Worm (Caenorhabditis elegans) whole organism, early embryonic: Measurements from ENCODE around the gene cks-1.

ENCODE experiments used
- B0310.2 ChIP-seq: sonication (generic microtip); optimal IDR thresholded peaks from 2 replicates; lab custom pipeline; 2016; ENCODE audit warnings: mild to moderate bottlenecking, missing genetic modification characterization, missing compliant biosample characterization
- F13C5.2 ChIP-seq: sonication (generic microtip); optimal IDR thresholded peaks from 2 replicates; lab custom pipeline; 2017; ENCODE audit warnings: mild to moderate bottlenecking, missing genetic modification characterization, inconsistent platforms, missing compliant biosample characterization
- aly-1 ChIP-seq: sonication (generic microtip); optimal IDR thresholded peaks from 2 replicates; lab custom pipeline; 2016; ENCODE audit warnings: missing genetic modification characterization, missing compliant biosample characterization
- ama-1 ChIP-seq: fragments of 150-350 bp; optimal IDR thresholded peaks from 2 replicates; lab custom pipeline; 2014
- ceh-13 ChIP-seq: fragments of 200-800 bp; sonication (Bioruptor generic); optimal IDR thresholded peaks from 2 replicates; lab custom pipeline; 2018; ENCODE audit warnings: mild to moderate bottlenecking, missing genetic modification characterization, missing compliant biosample characterization
- ceh-36 ChIP-seq: sonication (generic microtip); optimal IDR thresholded peaks from 2 replicates; lab custom pipeline; 2016; ENCODE audit warnings: missing genetic modification characterization, inconsistent platforms, missing compliant biosample characterization
- ets-7 ChIP-seq: sonication (generic microtip); optimal IDR thresholded peaks from 2 replicates; lab custom pipeline; 2016; ENCODE audit warnings: missing genotype, missing genetic modification characterization, missing compliant biosample characterization
- hmbx-1 ChIP-seq: sonication (generic microtip); optimal IDR thresholded peaks from 2 replicates; lab custom pipeline; 2016; ENCODE audit warnings: mild to moderate bottlenecking, missing genetic modification characterization, missing compliant biosample characterization
- hmg-4 ChIP-seq: fragments of 200-800 bp; sonication (Bioruptor generic); optimal IDR thresholded peaks from 2 replicates; lab custom pipeline; 2018; ENCODE audit warnings: mild to moderate bottlenecking, missing genetic modification characterization, missing compliant biosample characterization
- pes-1 ChIP-seq: fragments of 200-800 bp; sonication (Bioruptor generic); IDR thresholded peaks from 2 replicates; pipeline ENCODE4 v1.3.6; 2022; ENCODE audit warnings: missing genetic modification reagents, missing genetic modification characterization, missing compliant biosample characterization
- sea-1 ChIP-seq: fragments of 200-800 bp; sonication (Bioruptor generic); conservative IDR thresholded peaks from 2 replicates; pipeline ENCODE4 v1.3.6; 2022; ENCODE audit warnings: missing genetic modification characterization, missing compliant biosample characterization
- tbx-11 ChIP-seq: fragments of 200-800 bp; sonication (Bioruptor generic); IDR thresholded peaks from 2 replicates; pipeline ENCODE4 v1.3.6; 2022; ENCODE audit warnings: missing genetic modification characterization, missing compliant biosample characterization
- tbx-37 ChIP-seq: fragments of 200-800 bp; sonication (Bioruptor generic); conservative IDR thresholded peaks from 2 replicates; pipeline ENCODE4 v1.3.6; 2022; ENCODE audit warnings: missing genetic modification reagents, missing genetic modification characterization, missing compliant biosample characterization
- tra-4 ChIP-seq: sonication (generic microtip); optimal IDR thresholded peaks from 2 replicates; lab custom pipeline; 2017; ENCODE audit warnings: missing genetic modification characterization, missing compliant biosample characterization

- TF ChIP-seq pes-1 (GFP tag; lab: Robert Waterston, UW) (no peak), tbx-37 (GFP tag; lab: Robert Waterston, UW) (no peak), B0310.2 (tag; lab: Kevin White, UChicago) (no peak), F13C5.2 (no peak), hmg-4 (GFP tag; lab: Kevin White, UChicago) (no peak), aly-1 (tag; lab: Kevin White, UChicago) (no peak), ceh-36 (tag; lab: Kevin White, UChicago) (no peak), ama-1 (lab: Kevin White, UChicago) (no peak), hmbx-1 (tag; lab: Kevin White, UChicago) (no peak), tra-4 (no peak), sea-1 (GFP tag; lab: Robert Waterston, UW) (no peak), tbx-11 (no peak), ets-7 (tag; lab: Kevin White, UChicago) (no peak), ceh-13 (GFP tag; lab: Kevin White, UChicago) (no peak)
These were observed 26.5 kb upstream of the cks-1 start, which contains the start of gene srlf-3 for ce11 chrIV:8487183-8487582.
